Fruit fly (Drosophila melanogaster) whole organism, prepupa: Measurements from ENCODE around the gene CG8176.
A peak's percentile ranks its signal among the peaks of the same experiment; 100 is the strongest.

Experiments used
- Blimp-1 ChIP-seq: fragments of 200-800 bp; sonication (Bioruptor generic); optimal IDR thresholded peaks from 3 replicates; lab custom pipeline; 2017; ENCODE audit warnings: missing biosample characterization, missing genetic modification characterization, mild to moderate bottlenecking, moderate library complexity, missing genetic modification reagents
- CG10631 ChIP-seq: fragments of 200-800 bp; sonication (Bioruptor generic); optimal IDR thresholded peaks from 2 replicates; lab custom pipeline; 2016; ENCODE audit warnings: missing biosample characterization, missing genetic modification characterization
- CG10669 ChIP-seq: fragments of 200-800 bp; sonication (Bioruptor generic); optimal IDR thresholded peaks from 3 replicates; lab custom pipeline; 2018; ENCODE audit warnings: missing biosample characterization, mild to moderate bottlenecking, missing genetic modification characterization, moderate library complexity
- CG11762 ChIP-seq: fragments of 200-800 bp; sonication (Bioruptor generic); optimal IDR thresholded peaks from 3 replicates; lab custom pipeline; 2016; ENCODE audit warnings: missing biosample characterization, missing genetic modification characterization; ENCODE audit not compliant: insufficient read depth
- CG11902 ChIP-seq: fragments of 200-800 bp; sonication (Bioruptor generic); optimal IDR thresholded peaks from 3 replicates; lab custom pipeline; 2016; ENCODE audit warnings: missing biosample characterization, missing genetic modification characterization
- CG15336 ChIP-seq: fragments of 200-800 bp; sonication (Bioruptor generic); IDR thresholded peaks from 2 replicates; pipeline ENCODE4 v1.3.6; 2022; ENCODE audit warnings: missing biosample characterization, missing genetic modification characterization
- CG1621 ChIP-seq: fragments of 200-800 bp; sonication (Bioruptor generic); optimal IDR thresholded peaks from 3 replicates; lab custom pipeline; 2018; ENCODE audit warnings: missing biosample characterization, mild to moderate bottlenecking, missing genetic modification characterization
- CG16779 ChIP-seq: fragments of 200-800 bp; sonication (Bioruptor generic); optimal IDR thresholded peaks from 3 replicates; lab custom pipeline; 2017; ENCODE audit warnings: missing biosample characterization, mild to moderate bottlenecking, missing genetic modification characterization
- CG31627 ChIP-seq: fragments of 200-800 bp; sonication (Bioruptor generic); optimal IDR thresholded peaks from 3 replicates; lab custom pipeline; 2016; ENCODE audit warnings: missing biosample characterization, missing genetic modification characterization
- CG32006 ChIP-seq: fragments of 200-800 bp; sonication (Bioruptor generic); optimal IDR thresholded peaks from 3 replicates; lab custom pipeline; 2017; ENCODE audit warnings: missing biosample characterization, mild to moderate bottlenecking, missing genetic modification characterization
- CG34406 ChIP-seq: fragments of 200-800 bp; sonication (Bioruptor generic); optimal IDR thresholded peaks from 3 replicates; lab custom pipeline; 2016; ENCODE audit warnings: missing biosample characterization, missing genetic modification characterization
- CG3919 ChIP-seq: fragments of 200-800 bp; sonication (Bioruptor generic); optimal IDR thresholded peaks from 3 replicates; lab custom pipeline; 2016; ENCODE audit warnings: missing biosample characterization, missing genetic modification characterization
- CG4318 ChIP-seq: fragments of 200-800 bp; sonication (Bioruptor generic); optimal IDR thresholded peaks from 3 replicates; lab custom pipeline; 2017; ENCODE audit warnings: missing biosample characterization, mild to moderate bottlenecking, missing genetic modification characterization
- CG6163 ChIP-seq: fragments of 200-800 bp; sonication (Bioruptor generic); IDR thresholded peaks from 3 replicates; pipeline ENCODE4 v1.3.6; 2022; ENCODE audit warnings: missing biosample characterization, missing genetic modification characterization
- CG6276 ChIP-seq: fragments of 200-800 bp; sonication (Bioruptor generic); optimal IDR thresholded peaks from 2 replicates; lab custom pipeline; 2017; ENCODE audit warnings: missing biosample characterization, mild to moderate bottlenecking, missing genetic modification characterization
- CG6792 ChIP-seq: fragments of 200-800 bp; sonication (Bioruptor generic); optimal IDR thresholded peaks from 3 replicates; lab custom pipeline; 2016; ENCODE audit warnings: missing biosample characterization, missing genetic modification characterization
- CG6808 ChIP-seq: fragments of 200-800 bp; sonication (Bioruptor generic); optimal IDR thresholded peaks from 3 replicates; lab custom pipeline; 2017; ENCODE audit warnings: missing biosample characterization, missing genetic modification characterization, mild to moderate bottlenecking, moderate library complexity, missing genetic modification reagents
- CG6854 ChIP-seq: fragments of 200-800 bp; sonication (Bioruptor generic); optimal IDR thresholded peaks from 2 replicates; lab custom pipeline; 2017; ENCODE audit warnings: missing biosample characterization, mild to moderate bottlenecking, missing genetic modification characterization
- CG8119 ChIP-seq: fragments of 200-800 bp; sonication (Bioruptor generic); IDR thresholded peaks from 3 replicates; pipeline ENCODE4 v1.3.6; 2022; ENCODE audit warnings: missing biosample characterization, missing genetic modification characterization
- CG8319 ChIP-seq: fragments of 200-800 bp; sonication (Bioruptor generic); optimal IDR thresholded peaks from 3 replicates; lab custom pipeline; 2016; ENCODE audit warnings: missing biosample characterization, missing genetic modification characterization
- CG9139 ChIP-seq: fragments of 200-800 bp; sonication (Bioruptor generic); optimal IDR thresholded peaks from 3 replicates; lab custom pipeline; 2017; ENCODE audit warnings: missing biosample characterization, mild to moderate bottlenecking, missing genetic modification characterization
- Eip78C ChIP-seq: fragments of 200-800 bp; sonication (Bioruptor generic); peaks from one replicate; lab custom pipeline; 2016; ENCODE audit warnings: missing biosample characterization, missing genetic modification characterization
- Eip93F ChIP-seq: fragments of 200-800 bp; sonication (Bioruptor generic); optimal IDR thresholded peaks from 2 replicates; lab custom pipeline; 2016; ENCODE audit warnings: missing biosample characterization, mild to moderate bottlenecking, missing genetic modification characterization
- Ets21C ChIP-seq: fragments of 200-800 bp; sonication (Bioruptor generic); optimal IDR thresholded peaks from 3 replicates; lab custom pipeline; 2016; ENCODE audit warnings: missing biosample characterization, missing genetic modification characterization
- Ets96B ChIP-seq: fragments of 200-800 bp; optimal IDR thresholded peaks from 2 replicates; lab custom pipeline; 2019; ENCODE audit warnings: missing biosample characterization, mild to moderate bottlenecking, missing genetic modification characterization, moderate library complexity
- Hr38 ChIP-seq: sonication (Bioruptor generic); optimal IDR thresholded peaks from 2 replicates; lab custom pipeline; 2016; ENCODE audit warnings: missing biosample characterization, missing genetic modification characterization
- Hr39 ChIP-seq: fragments of 200-800 bp; sonication (Bioruptor generic); optimal IDR thresholded peaks from 2 replicates; lab custom pipeline; 2016; ENCODE audit warnings: missing biosample characterization, missing genetic modification characterization
- Hr4 ChIP-seq: fragments of 200-800 bp; sonication (Bioruptor generic); optimal IDR thresholded peaks from 3 replicates; lab custom pipeline; 2016; ENCODE audit warnings: missing biosample characterization, missing genetic modification characterization
- Met ChIP-seq: fragments of 200-800 bp; sonication (Bioruptor generic); optimal IDR thresholded peaks from 3 replicates; lab custom pipeline; 2016; ENCODE audit warnings: missing biosample characterization, missing genetic modification characterization
- OdsH ChIP-seq: fragments of 200-800 bp; sonication (Bioruptor generic); optimal IDR thresholded peaks from 3 replicates; lab custom pipeline; 2016; ENCODE audit warnings: missing biosample characterization, missing genetic modification characterization
- Sox102F ChIP-seq: fragments of 200-800 bp; sonication (Bioruptor generic); optimal IDR thresholded peaks from 2 replicates; lab custom pipeline; 2016; ENCODE audit warnings: missing biosample characterization, mild to moderate bottlenecking, missing genetic modification characterization
- Sox14 ChIP-seq: fragments of 200-800 bp; sonication (Bioruptor generic); optimal IDR thresholded peaks from 3 replicates; lab custom pipeline; 2016; ENCODE audit warnings: missing biosample characterization, missing genetic modification characterization
- acj6 ChIP-seq: fragments of 200-800 bp; sonication (Bioruptor generic); optimal IDR thresholded peaks from 3 replicates; lab custom pipeline; 2016; ENCODE audit warnings: missing biosample characterization, missing genetic modification characterization
- cyc ChIP-seq: fragments of 200-800 bp; sonication (Bioruptor generic); optimal IDR thresholded peaks from 3 replicates; lab custom pipeline; 2016; ENCODE audit warnings: missing biosample characterization, missing genetic modification characterization
- dac ChIP-seq: fragments of 200-800 bp; sonication (Bioruptor generic); optimal IDR thresholded peaks from 2 replicates; lab custom pipeline; 2017; ENCODE audit warnings: missing biosample characterization, mild to moderate bottlenecking, missing genetic modification characterization
- eg ChIP-seq: fragments of 200-800 bp; sonication (Bioruptor generic); IDR thresholded peaks from 3 replicates; pipeline ENCODE4 v1.3.6; 2022; ENCODE audit warnings: missing biosample characterization, missing genetic modification characterization
- esn ChIP-seq: fragments of 200-800 bp; sonication (Bioruptor generic); optimal IDR thresholded peaks from 2 replicates; lab custom pipeline; 2016; ENCODE audit warnings: missing biosample characterization, mild to moderate bottlenecking, missing genetic modification characterization, moderate library complexity
- fd59A ChIP-seq: fragments of 200-800 bp; sonication (Bioruptor generic); optimal IDR thresholded peaks from 2 replicates; lab custom pipeline; 2017; ENCODE audit warnings: missing biosample characterization, mild to moderate bottlenecking, missing genetic modification characterization, missing genetic modification reagents
- fd85E ChIP-seq: fragments of 200-800 bp; sonication (Bioruptor generic); optimal IDR thresholded peaks from 3 replicates; lab custom pipeline; 2016; ENCODE audit warnings: missing biosample characterization, missing genetic modification characterization
- net ChIP-seq: fragments of 200-800 bp; sonication (Bioruptor generic); optimal IDR thresholded peaks from 3 replicates; lab custom pipeline; 2016; ENCODE audit warnings: missing biosample characterization, missing genetic modification characterization
- pdm3 ChIP-seq: fragments of 200-800 bp; sonication (Bioruptor generic); optimal IDR thresholded peaks from 3 replicates; lab custom pipeline; 2016; ENCODE audit warnings: missing biosample characterization, missing genetic modification characterization
- spab ChIP-seq: fragments of 200-800 bp; sonication (Bioruptor generic); optimal IDR thresholded peaks from 2 replicates; lab custom pipeline; 2017; ENCODE audit warnings: missing biosample characterization, mild to moderate bottlenecking, missing genetic modification characterization, missing genetic modification reagents
- ss ChIP-seq, 2 experiments: fragments of 200-800 bp; sonication (Bioruptor generic); optimal IDR thresholded peaks; 2 replicates in 1 of 2; 3 replicates in 1 of 2; lab custom pipeline; 2017 to 2018; ENCODE audit warnings: mild to moderate bottlenecking in 2 of 2, missing biosample characterization in 2 of 2, missing genetic modification characterization in 2 of 2, moderate library complexity in 1 of 2
- svp ChIP-seq: fragments of 200-800 bp; sonication (Bioruptor generic); peaks from one replicate; lab custom pipeline; 2016; ENCODE audit warnings: missing biosample characterization, missing genetic modification characterization
- topi ChIP-seq: fragments of 200-800 bp; sonication (Bioruptor generic); optimal IDR thresholded peaks from 3 replicates; lab custom pipeline; 2016; ENCODE audit warnings: missing biosample characterization, missing genetic modification characterization
- vri ChIP-seq: fragments of 200-800 bp; sonication (Bioruptor generic); optimal IDR thresholded peaks from 3 replicates; lab custom pipeline; 2016; ENCODE audit warnings: missing biosample characterization, mild to moderate bottlenecking, missing genetic modification characterization

The CG8176 gene

dm6 chr3R:9550265-9551012 lies 34.6 kb downstream of the CG8176 start (continued):
- TF ChIP-seq Ets96B (tag; lab: Kevin White, UChicago) (peak; percentile 5), ss (GFP tag; optimal IDR thresholded peaks at IDR 0.05; lab: Kevin White, UChicago) (peak in 1 of 2 experiments; percentile 25), fd59A (GFP tag; lab: Kevin White, UChicago) (no peak), vri (GFP tag; lab: Kevin White, UChicago) (peak; percentile 70), spab (GFP tag; lab: Kevin White, UChicago) (no peak), Sox14 (GFP tag; lab: Kevin White, UChicago) (peak; percentile 45), CG10631 (no peak), CG1621 (tag; lab: Kevin White, UChicago) (no peak), CG11902 (GFP tag; lab: Kevin White, UChicago) (no peak), CG34406 (no peak)
- TF ChIP-seq, all 60 proteins: peak for 17

dm6 chr3R:9551013-9551658 lies 35.3 kb downstream of the CG8176 start:
- no peak for TF ChIP-seq dac (GFP tag; lab: Kevin White, UChicago)
- TF ChIP-seq CG31627 (GFP tag; lab: Kevin White, UChicago) = no peak
- TF ChIP-seq CG8119 (GFP tag; lab: Robert Waterston, UW) = no peak
- no peak for TF ChIP-seq eg (GFP tag; lab: Robert Waterston, UW)
- peak; percentile 18 for TF ChIP-seq CG11762 (GFP tag; lab: Kevin White, UChicago)
- TF ChIP-seq acj6 = peak; percentile 18
- TF ChIP-seq Hr38 = no peak
- TF ChIP-seq CG10669 = peak; percentile 41
- no peak for TF ChIP-seq CG10631
- no peak for TF ChIP-seq cyc (GFP tag; lab: Kevin White, UChicago)
- peak; percentile 87 for TF ChIP-seq vri (GFP tag; lab: Kevin White, UChicago)
- TF ChIP-seq CG15336 (GFP tag; lab: Robert Waterston, UW) = no peak
- TF ChIP-seq CG9139 (GFP tag; lab: Kevin White, UChicago) = peak; percentile 70
- TF ChIP-seq CG1621 (tag; lab: Kevin White, UChicago) = peak; percentile 63
- peak; percentile 42 for TF ChIP-seq CG6276 (GFP tag; lab: Kevin White, UChicago)
- peak; percentile 68 for TF ChIP-seq CG6808 (GFP tag; lab: Kevin White, UChicago)
- TF ChIP-seq CG34406 = peak; percentile 17
- peak; percentile 56 for TF ChIP-seq net (GFP tag; lab: Kevin White, UChicago)
- TF ChIP-seq svp (GFP tag; lab: Kevin White, UChicago) = peak; percentile 98
- no peak for TF ChIP-seq spab (GFP tag; lab: Kevin White, UChicago)
- TF ChIP-seq Ets96B (tag; lab: Kevin White, UChicago) = no peak
- TF ChIP-seq Blimp-1 (GFP tag; lab: Kevin White, UChicago) = peak; percentile 17
- TF ChIP-seq Sox102F (GFP tag; lab: Kevin White, UChicago) = peak; percentile 45
- TF ChIP-seq CG6163 = no peak
- peak; percentile 77 for TF ChIP-seq fd85E
- peak; percentile 23 for TF ChIP-seq OdsH
- peak; percentile 80 to 82 for TF ChIP-seq ss (GFP tag; optimal IDR thresholded peaks at IDR 0.05; lab: Kevin White, UChicago)
- peak; percentile 88 for TF ChIP-seq CG6854 (GFP tag; lab: Kevin White, UChicago)
- no peak for TF ChIP-seq Hr4 (GFP tag; lab: Kevin White, UChicago)
- TF ChIP-seq pdm3 = no peak
- peak; percentile 31 for TF ChIP-seq esn (GFP tag; lab: Kevin White, UChicago)
- TF ChIP-seq CG4318 (GFP tag; lab: Kevin White, UChicago) = no peak
- peak; percentile 23 for TF ChIP-seq topi (GFP tag; lab: Kevin White, UChicago)
- TF ChIP-seq CG16779 = peak; percentile 45
- peak; percentile 74 for TF ChIP-seq CG3919
- peak; percentile 79 for TF ChIP-seq Eip78C (GFP tag; lab: Kevin White, UChicago)
- TF ChIP-seq CG32006 = peak; percentile 42
- TF ChIP-seq Ets21C (GFP tag; lab: Kevin White, UChicago) = no peak
- TF ChIP-seq CG8319 (GFP tag; lab: Kevin White, UChicago) = no peak
- peak; percentile 6 for TF ChIP-seq CG6792 (GFP tag; lab: Kevin White, UChicago)
- no peak for TF ChIP-seq fd59A (GFP tag; lab: Kevin White, UChicago)
- TF ChIP-seq Met = peak; percentile 36
- no peak for TF ChIP-seq Hr39 (GFP tag; lab: Kevin White, UChicago)
- no peak for TF ChIP-seq Eip93F (GFP tag; lab: Kevin White, UChicago)
